Worm (Caenorhabditis elegans) whole organism, L4/young adult: Measurements from ENCODE around the gene T10G3.3.

Experiments used
- W03F9.2 ChIP-seq: fragments of 150-350 bp; optimal IDR thresholded peaks from 2 replicates; lab custom pipeline; 2014; ENCODE audit warnings: missing biosample characterization, missing genetic modification characterization
- him-1 ChIP-seq: sonication (generic microtip); optimal IDR thresholded peaks from 2 replicates; lab custom pipeline; 2016; ENCODE audit warnings: missing genotype, missing genetic modification reagents, missing genetic modification characterization, missing compliant biosample characterization

- no peak for TF ChIP-seq him-1 (tag; lab: Kevin White, UChicago)
- TF ChIP-seq W03F9.2 (tag; lab: Kevin White, UChicago) = no peak
Measured at ce11 chrV:13445229-13445949, 44.6 kb downstream of the T10G3.3 start, which contains the start of gene Y2H9A.4.
